Worm (Caenorhabditis elegans): Measurements from ENCODE around the gene cept-1.

Gene cept-1

ce11 chrX:12764009-12764408 lies 2.1 kb downstream of the cept-1 start:
- TF ChIP-seq elt-2 (tag; optimal IDR thresholded peaks at IDR 0.05) (no peak), nhr-232 (tag; optimal IDR thresholded peaks at IDR 0.05) (no peak), nfya-1 (tag; optimal IDR thresholded peaks at IDR 0.05) (no peak), tbx-2 (tag; optimal IDR thresholded peaks at IDR 0.05) (no peak), sox-2 (GFP tag; IDR thresholded peaks at IDR 0.05) (no peak), npax-4 (tag; optimal IDR thresholded peaks at IDR 0.05) (no peak), ahr-1 (tag; optimal IDR thresholded peaks at IDR 0.05) (no peak), mec-3 (tag; optimal IDR thresholded peaks at IDR 0.05; ENCODE audit: borderline replicate concordance) (no peak), pat-9 (tag; optimal IDR thresholded peaks at IDR 0.05) (no peak), ceh-18 (tag; optimal IDR thresholded peaks at IDR 0.05) (no peak), pha-4 (tag; optimal IDR thresholded peaks at IDR 0.05) (no peak)

- no peak for TF ChIP-seq hlh-15 (tag; optimal IDR thresholded peaks at IDR 0.05)
- no peak for TF ChIP-seq nhr-11 (tag; optimal IDR thresholded peaks at IDR 0.05)
- no peak for TF ChIP-seq ahr-1 (tag; optimal IDR thresholded peaks at IDR 0.05)
- TF ChIP-seq F13H6.1 (tag; optimal IDR thresholded peaks at IDR 0.05) = no peak
- no peak for TF ChIP-seq ztf-16 (tag; optimal IDR thresholded peaks at IDR 0.05)
- TF ChIP-seq elt-2 (tag; optimal IDR thresholded peaks at IDR 0.05) = no peak
- TF ChIP-seq ceh-18 (tag; optimal IDR thresholded peaks at IDR 0.05) = no peak
- no peak for TF ChIP-seq ceh-45 (GFP tag; IDR thresholded peaks at IDR 0.05)
- TF ChIP-seq unc-55 (GFP tag; optimal IDR thresholded peaks at IDR 0.05) = no peak
- no peak for TF ChIP-seq ets-4 (tag; optimal IDR thresholded peaks at IDR 0.05)
- no peak for TF ChIP-seq ceh-19 (GFP tag; optimal IDR thresholded peaks at IDR 0.05)
- no peak for TF ChIP-seq zip-5 (tag; optimal IDR thresholded peaks at IDR 0.05)
- TF ChIP-seq K09A11.1 (tag; optimal IDR thresholded peaks at IDR 0.05; ENCODE audit: insufficient read depth) = no peak
- no peak for TF ChIP-seq hlh-13 (GFP tag; optimal IDR thresholded peaks at IDR 0.05)
- no peak for TF ChIP-seq npax-4 (tag; optimal IDR thresholded peaks at IDR 0.05)
- TF ChIP-seq ama-1 (optimal IDR thresholded peaks at IDR 0.05) = no peak
- TF ChIP-seq ceh-14 (tag; optimal IDR thresholded peaks at IDR 0.05) = no peak
- TF ChIP-seq syd-9 (tag; optimal IDR thresholded peaks at IDR 0.05) = no peak
Observed at ce11 chrX:12769697-12770096, 7.8 kb downstream of the cept-1 start, which contains the start of gene ilc-17.1. Gene ilc-17.1 (minus strand): TSS chrX:12769797.

- TF ChIP-seq elt-2 (tag; optimal IDR thresholded peaks at IDR 0.05) = peak; percentile 85
- TF ChIP-seq ref-2 (tag; optimal IDR thresholded peaks at IDR 0.05) = no peak
- no peak for TF ChIP-seq lin-11 (tag; optimal IDR thresholded peaks at IDR 0.05)
- no peak for TF ChIP-seq ceh-6 (GFP tag; optimal IDR thresholded peaks at IDR 0.05)
- no peak for TF ChIP-seq unc-86 (tag; optimal IDR thresholded peaks at IDR 0.05)
- TF ChIP-seq ceh-34 (tag; optimal IDR thresholded peaks at IDR 0.05) = no peak
- TF ChIP-seq elt-4 (tag; optimal IDR thresholded peaks at IDR 0.05) = no peak
Observed at ce11 chrX:12780674-12781073, 18.8 kb downstream of the cept-1 start.

- TF ChIP-seq ceh-18 (tag; optimal IDR thresholded peaks at IDR 0.05) (no peak), pqm-1 (tag; optimal IDR thresholded peaks at IDR 0.05) (no peak), hlh-13 (GFP tag; optimal IDR thresholded peaks at IDR 0.05) (no peak), hlh-8 (tag; optimal IDR thresholded peaks at IDR 0.05) (no peak), unc-3 (GFP tag; conservative IDR thresholded peaks at IDR 0.05) (no peak), unc-3 (tag; optimal IDR thresholded peaks at IDR 0.05) (no peak), ttx-3 (tag; optimal IDR thresholded peaks at IDR 0.05) (no peak), ztf-16 (tag; optimal IDR thresholded peaks at IDR 0.05) (no peak), che-1 (tag; optimal IDR thresholded peaks at IDR 0.05) (no peak), pax-1 (tag; optimal IDR thresholded peaks at IDR 0.05) (no peak), pag-3 (tag; optimal IDR thresholded peaks at IDR 0.05; ENCODE audit: borderline replicate concordance) (no peak)
Observed at ce11 chrX:12781712-12782444, 20.0 kb downstream of the cept-1 start, which contains the start of gene alh-13. Gene alh-13 (plus strand): TSS chrX:12782394.
